Fruit fly (Drosophila melanogaster) whole organism, embryonic: Measurements from ENCODE around the gene CG15728.

Source experiments
- Abd-B ChIP-seq: fragments of 200-800 bp; sonication (Bioruptor generic); optimal IDR thresholded peaks from 2 replicates; lab custom pipeline; 2018; ENCODE audit warnings: missing biosample characterization, mild to moderate bottlenecking, missing genetic modification characterization, moderate library complexity
- Bgb ChIP-seq: fragments of 200-800 bp; sonication (Bioruptor generic); IDR thresholded peaks from 2 replicates; pipeline ENCODE4 v1.3.6; 2022; ENCODE audit warnings: missing biosample characterization, missing genetic modification characterization; ENCODE audit not compliant: partially characterized antibody
- Blimp-1 ChIP-seq: fragments of 200-800 bp; sonication (Bioruptor generic); optimal IDR thresholded peaks from 3 replicates; lab custom pipeline; 2018; ENCODE audit warnings: missing biosample characterization, missing genetic modification characterization, mild to moderate bottlenecking, moderate library complexity, missing genetic modification reagents
- C15 ChIP-seq: fragments of 200-800 bp; sonication (Bioruptor generic); IDR thresholded peaks from 3 replicates; pipeline ENCODE4 v1.3.6; 2022; ENCODE audit warnings: missing biosample characterization, missing genetic modification characterization
- CG10267 ChIP-seq: fragments of 200-800 bp; sonication (Bioruptor generic); optimal IDR thresholded peaks from 2 replicates; lab custom pipeline; 2018; ENCODE audit warnings: missing biosample characterization, mild to moderate bottlenecking, missing genetic modification characterization, moderate library complexity
- CG13424 ChIP-seq: fragments of 200-800 bp; sonication (Bioruptor generic); optimal IDR thresholded peaks from 2 replicates; lab custom pipeline; 2019; ENCODE audit warnings: missing biosample characterization, mild to moderate bottlenecking, missing genetic modification characterization, moderate library complexity
- CG13624 ChIP-seq: fragments of 200-800 bp; sonication (Bioruptor generic); optimal IDR thresholded peaks from 2 replicates; lab custom pipeline; 2016; ENCODE audit warnings: missing biosample characterization, missing genetic modification characterization
- CG14050 ChIP-seq: fragments of 200-800 bp; sonication (Bioruptor generic); IDR thresholded peaks from 3 replicates; pipeline ENCODE4 v1.3.6; 2022; ENCODE audit warnings: missing biosample characterization, missing genetic modification characterization
- CG14710 ChIP-seq: fragments of 200-800 bp; sonication (Bioruptor generic); optimal IDR thresholded peaks from 3 replicates; lab custom pipeline; 2019; ENCODE audit warnings: missing biosample characterization, mild to moderate bottlenecking, missing genetic modification characterization, moderate library complexity
- CG14965 ChIP-seq: fragments of 200-800 bp; sonication (Bioruptor generic); optimal IDR thresholded peaks from 2 replicates; lab custom pipeline; 2016; ENCODE audit warnings: missing biosample characterization, missing genetic modification characterization, borderline replicate concordance
- CG15696 ChIP-seq: fragments of 200-800 bp; sonication (Bioruptor generic); optimal IDR thresholded peaks from 2 replicates; lab custom pipeline; 2019; ENCODE audit warnings: missing biosample characterization, mild to moderate bottlenecking, missing genetic modification characterization, moderate library complexity
- CG16779 ChIP-seq: fragments of 200-800 bp; sonication (Bioruptor generic); IDR thresholded peaks from 2 replicates; pipeline ENCODE4 v1.3.6; 2022; ENCODE audit warnings: missing biosample characterization, missing genetic modification characterization
- CG17328 ChIP-seq: fragments of 200-800 bp; sonication (Bioruptor generic); IDR thresholded peaks from 2 replicates; pipeline ENCODE4 v1.3.6; 2022; ENCODE audit warnings: missing biosample characterization, missing genetic modification characterization
- CG18476 ChIP-seq: fragments of 200-800 bp; sonication (Bioruptor generic); optimal IDR thresholded peaks from 2 replicates; lab custom pipeline; 2016; ENCODE audit warnings: missing biosample characterization, mild to moderate bottlenecking, missing genetic modification characterization
- CG2129 ChIP-seq: fragments of 200-800 bp; sonication (Bioruptor generic); IDR thresholded peaks from 2 replicates; pipeline ENCODE4 v1.3.6; 2022; ENCODE audit warnings: missing biosample characterization, missing genetic modification characterization; ENCODE audit not compliant: partially characterized antibody
- CG2712 ChIP-seq: fragments of 200-800 bp; optimal IDR thresholded peaks from 3 replicates; lab custom pipeline; 2019; ENCODE audit warnings: missing biosample characterization, mild to moderate bottlenecking, missing genetic modification characterization, moderate library complexity
- CG33557 ChIP-seq: fragments of 200-800 bp; sonication (Bioruptor generic); optimal IDR thresholded peaks from 2 replicates; lab custom pipeline; 2019; ENCODE audit warnings: missing biosample characterization, mild to moderate bottlenecking, missing genetic modification characterization, moderate library complexity
- CG6689 ChIP-seq: fragments of 200-800 bp; sonication (Bioruptor generic); IDR thresholded peaks from 2 replicates; pipeline ENCODE4 v1.3.6; 2022; ENCODE audit warnings: missing biosample characterization, missing genetic modification characterization
- CG7839 ChIP-seq: fragments of 200-800 bp; sonication (Bioruptor generic); optimal IDR thresholded peaks from 3 replicates; lab custom pipeline; 2018; ENCODE audit warnings: missing biosample characterization, mild to moderate bottlenecking, missing genetic modification characterization, moderate library complexity
- CG7963 ChIP-seq: fragments of 200-800 bp; sonication (Bioruptor generic); IDR thresholded peaks from 3 replicates; pipeline ENCODE4 v1.3.6; 2022; ENCODE audit warnings: missing biosample characterization, missing genetic modification characterization; ENCODE audit not compliant: partially characterized antibody
- CG8924 ChIP-seq: fragments of 200-800 bp; optimal IDR thresholded peaks from 3 replicates; lab custom pipeline; 2019; ENCODE audit warnings: missing biosample characterization, mild to moderate bottlenecking, missing genetic modification characterization, moderate library complexity
- CrebB ChIP-seq: fragments of 200-800 bp; sonication (Bioruptor generic); optimal IDR thresholded peaks from 3 replicates; lab custom pipeline; 2018; ENCODE audit warnings: missing biosample characterization, mild to moderate bottlenecking, missing genetic modification characterization
- ERR ChIP-seq: fragments of 200-800 bp; sonication (Bioruptor generic); optimal IDR thresholded peaks from 2 replicates; lab custom pipeline; 2016; ENCODE audit warnings: missing biosample characterization, missing genetic modification characterization
- Hmr ChIP-seq: fragments of 200-800 bp; sonication (Bioruptor generic); optimal IDR thresholded peaks from 3 replicates; lab custom pipeline; 2017; ENCODE audit warnings: mild to moderate bottlenecking, missing biosample characterization, missing genetic modification reagents, missing genetic modification characterization
- Hr3 ChIP-seq: fragments of 200-800 bp; sonication (Bioruptor generic); optimal IDR thresholded peaks from 3 replicates; lab custom pipeline; 2016; ENCODE audit warnings: missing biosample characterization, missing genetic modification characterization
- Hr39 ChIP-seq: fragments of >200 bp; optimal IDR thresholded peaks from 2 replicates; lab custom pipeline; 2017
- Med ChIP-seq: fragments of 200-800 bp; sonication (Bioruptor generic); peaks from one replicate; lab custom pipeline; 2016; ENCODE audit warnings: missing biosample characterization, missing genetic modification characterization, mild to moderate bottlenecking, inconsistent platforms, moderate library complexity
- PHDP ChIP-seq: fragments of 200-800 bp; sonication (Bioruptor generic); optimal IDR thresholded peaks from 3 replicates; lab custom pipeline; 2018; ENCODE audit warnings: missing biosample characterization, mild to moderate bottlenecking, missing genetic modification characterization, moderate library complexity
- Ssrp ChIP-seq: fragments of 200-800 bp; sonication (Bioruptor generic); optimal IDR thresholded peaks from 2 replicates; lab custom pipeline; 2018; ENCODE audit warnings: missing biosample characterization, mild to moderate bottlenecking, missing genetic modification characterization, moderate library complexity
- Stat92E ChIP-seq, 3 experiments: fragments of >200 bp in 2 of 3; fragments of 200-800 bp in 1 of 3; sonication (Bioruptor generic) in 1 of 3; optimal IDR thresholded peaks; 2 replicates each; lab custom pipeline; 2017 to 2019; ENCODE audit warnings: missing biosample characterization in 3 of 3, missing genetic modification characterization in 3 of 3, mild to moderate bottlenecking in 1 of 3, moderate library complexity in 1 of 3
- TFAM ChIP-seq: fragments of 200-800 bp; sonication (Bioruptor generic); optimal IDR thresholded peaks from 2 replicates; lab custom pipeline; 2017; ENCODE audit warnings: missing biosample characterization, missing genetic modification characterization, inconsistent platforms
- ap ChIP-seq: fragments of 200-800 bp; sonication (Bioruptor generic); IDR thresholded peaks from 2 replicates; pipeline ENCODE4 v1.3.6; 2022; ENCODE audit warnings: missing biosample characterization, missing genetic modification characterization
- bab2 ChIP-seq: fragments of 200-800 bp; sonication (Bioruptor generic); optimal IDR thresholded peaks from 2 replicates; lab custom pipeline; 2016; ENCODE audit warnings: missing biosample characterization, missing genetic modification characterization
- dmrt11E ChIP-seq: fragments of 200-800 bp; sonication (Bioruptor generic); optimal IDR thresholded peaks from 3 replicates; lab custom pipeline; 2018; ENCODE audit warnings: missing biosample characterization, mild to moderate bottlenecking, missing genetic modification characterization, moderate library complexity
- dmrt99B ChIP-seq: fragments of 200-800 bp; sonication (Bioruptor generic); optimal IDR thresholded peaks from 2 replicates; lab custom pipeline; 2018; ENCODE audit warnings: missing biosample characterization, mild to moderate bottlenecking, missing genetic modification characterization, moderate library complexity
- eve ChIP-seq, 2 experiments: fragments of >200 bp; optimal IDR thresholded peaks; 2 replicates each; lab custom pipeline; 2017; ENCODE audit warnings: missing biosample characterization in 2 of 2, missing genetic modification characterization in 2 of 2
- kay ChIP-seq: fragments of 200-800 bp; sonication (Bioruptor generic); optimal IDR thresholded peaks from 2 replicates; lab custom pipeline; 2016; ENCODE audit warnings: missing biosample characterization, missing genetic modification characterization
- lola ChIP-seq, 3 experiments: fragments of >200 bp in 2 of 3; fragments of 200-800 bp in 1 of 3; sonication (Bioruptor generic) in 1 of 3; optimal IDR thresholded peaks; 2 replicates each; lab custom pipeline; 2017 to 2019; ENCODE audit warnings: missing biosample characterization in 3 of 3, missing genetic modification characterization in 3 of 3, mild to moderate bottlenecking in 1 of 3, moderate library complexity in 1 of 3
- prd ChIP-seq, 3 experiments: fragments of >200 bp in 2 of 3; fragments of 200-800 bp in 1 of 3; sonication (Bioruptor generic) in 1 of 3; optimal IDR thresholded peaks in 2 of 3; IDR thresholded peaks in 1 of 3; 2 replicates in 2 of 3; 3 replicates in 1 of 3; pipeline versions ENCODE4 v1.3.6 to Lab custom; 2017 to 2022; ENCODE audit warnings: missing biosample characterization in 1 of 3, missing genetic modification characterization in 1 of 3
- pum ChIP-seq: fragments of 200-800 bp; sonication (Bioruptor generic); optimal IDR thresholded peaks from 2 replicates; lab custom pipeline; 2016; ENCODE audit warnings: missing biosample characterization, missing genetic modification characterization
- pzg ChIP-seq: fragments of 200-800 bp; sonication (Bioruptor generic); optimal IDR thresholded peaks from 3 replicates; lab custom pipeline; 2018; ENCODE audit warnings: missing biosample characterization, mild to moderate bottlenecking, missing genetic modification characterization, moderate library complexity
- row ChIP-seq: fragments of 200-800 bp; sonication (Bioruptor generic); IDR thresholded peaks from 3 replicates; pipeline ENCODE4 v1.3.6; 2022; ENCODE audit warnings: missing biosample characterization, missing genetic modification characterization
- sens ChIP-seq: fragments of 200-800 bp; sonication (Bioruptor generic); peaks from one replicate; lab custom pipeline; 2016; ENCODE audit warnings: missing biosample characterization, missing genetic modification characterization
- seq ChIP-seq: fragments of 200-800 bp; sonication (Bioruptor generic); IDR thresholded peaks from 2 replicates; pipeline ENCODE4 v1.3.6; 2022; ENCODE audit warnings: missing biosample characterization, missing genetic modification characterization
- sima ChIP-seq: fragments of 200-800 bp; sonication (Bioruptor generic); optimal IDR thresholded peaks from 2 replicates; lab custom pipeline; 2016; ENCODE audit warnings: missing biosample characterization, missing genetic modification characterization
- sisA ChIP-seq: fragments of 200-800 bp; sonication (Bioruptor generic); IDR thresholded peaks from 2 replicates; pipeline ENCODE4 v1.3.6; 2022; ENCODE audit warnings: missing biosample characterization, missing genetic modification characterization
- vnd ChIP-seq: fragments of 200-800 bp; sonication (Bioruptor generic); IDR thresholded peaks from 3 replicates; pipeline ENCODE4 v1.3.6; 2022; ENCODE audit warnings: missing biosample characterization, missing genetic modification characterization; ENCODE audit not compliant: partially characterized antibody
- zfh1 ChIP-seq: fragments of 200-800 bp; sonication (Bioruptor generic); IDR thresholded peaks from 3 replicates; pipeline ENCODE4 v1.3.6; 2022; ENCODE audit warnings: missing biosample characterization, missing genetic modification characterization

CG15728 gene

dm6 chrX:12662679-12663463 lies 38.8 kb downstream of the CG15728 start (continued):
- no peak for TF ChIP-seq vnd
- no peak for TF ChIP-seq CG14050 (GFP tag; lab: Robert Waterston, UW)
- peak in 1 of 3 experiments; percentile 13 for TF ChIP-seq lola (GFP tag; optimal IDR thresholded peaks at IDR 0.05; lab: Kevin White, UChicago)
- TF ChIP-seq Stat92E (GFP tag; optimal IDR thresholded peaks at IDR 0.05; lab: Kevin White, UChicago) = no peak
- TF ChIP-seq Blimp-1 (GFP tag; lab: Kevin White, UChicago) = peak; percentile 26
- TF ChIP-seq Bgb = no peak
- TF ChIP-seq sens (GFP tag; lab: Kevin White, UChicago) = peak; percentile 44
- TF ChIP-seq pzg (GFP tag; lab: Kevin White, UChicago) = no peak
- no peak for TF ChIP-seq CG18476 (GFP tag; lab: Kevin White, UChicago)
- TF ChIP-seq kay (GFP tag; lab: Kevin White, UChicago) = no peak
- no peak for TF ChIP-seq CG7963 (GFP tag; lab: Robert Waterston, UW)
- no peak for TF ChIP-seq ap
- TF ChIP-seq C15 (GFP tag; lab: Robert Waterston, UW) = no peak
- peak; percentile 18 for TF ChIP-seq CG10267
- TF ChIP-seq Ssrp (tag; lab: Kevin White, UChicago) = peak; percentile 25
- TF ChIP-seq sisA (GFP tag; lab: Robert Waterston, UW) = 0 out of 2 replicates have a peak, but pooled peaks have one; percentile 16
- TF ChIP-seq CG13624 (GFP tag; lab: Kevin White, UChicago) = no peak
- TF ChIP-seq CG13424 (tag; lab: Kevin White, UChicago) = peak; percentile 7
- TF ChIP-seq CG17328 (GFP tag; lab: Robert Waterston, UW) = 0 out of 2 replicates have a peak, but pooled peaks have one; percentile 11
- TF ChIP-seq zfh1 (GFP tag; lab: Robert Waterston, UW) = no peak
- no peak for TF ChIP-seq ERR
- TF ChIP-seq CG33557 (GFP tag; lab: Kevin White, UChicago) = peak; percentile 15
- peak; percentile 22 for TF ChIP-seq CG14710 (tag; lab: Kevin White, UChicago)
- TF ChIP-seq PHDP (tag; lab: Kevin White, UChicago) = peak; percentile 26
- TF ChIP-seq eve (GFP tag; optimal IDR thresholded peaks at IDR 0.05; lab: Kevin White, UChicago) = peak in 1 of 2 experiments; percentile 17
- TF ChIP-seq dmrt99B (tag; lab: Kevin White, UChicago) = peak; percentile 30
- no peak for TF ChIP-seq CrebB
- TF ChIP-seq pum (GFP tag; lab: Kevin White, UChicago) = no peak
- TF ChIP-seq TFAM (GFP tag; lab: Kevin White, UChicago) = no peak
- TF ChIP-seq CG2712 (tag; lab: Kevin White, UChicago) = peak; percentile 30
- no peak for TF ChIP-seq CG8924 (tag; lab: Kevin White, UChicago)
- no peak for TF ChIP-seq CG14965 (GFP tag; lab: Kevin White, UChicago)
- no peak for TF ChIP-seq Hr39 (lab: Kevin White, UChicago)
- TF ChIP-seq CG15696 (tag; lab: Kevin White, UChicago) = peak; percentile 45
- TF ChIP-seq bab2 (GFP tag; lab: Kevin White, UChicago) = no peak
- no peak for TF ChIP-seq Med (GFP tag; lab: Kevin White, UChicago)
- TF ChIP-seq row (GFP tag; lab: Robert Waterston, UW) = peak; percentile 58
- no peak for TF ChIP-seq seq (GFP tag; lab: Robert Waterston, UW)
- TF ChIP-seq sima (GFP tag; lab: Kevin White, UChicago) = no peak
- TF ChIP-seq Abd-B (GFP tag; lab: Kevin White, UChicago) = no peak
- peak; percentile 36 for TF ChIP-seq CG7839 (tag; lab: Kevin White, UChicago)
- TF ChIP-seq Hr3 = no peak
- no peak for TF ChIP-seq Hmr (GFP tag; lab: Kevin White, UChicago)
- TF ChIP-seq CG2129 (GFP tag; lab: Robert Waterston, UW) = no peak
- TF ChIP-seq prd (optimal IDR thresholded peaks at IDR 0.05; lab: Kevin White, UChicago) = no peak
- peak; percentile 26; the same call in 1 of the 3 replicates for TF ChIP-seq prd (GFP tag; IDR thresholded peaks at IDR 0.05; lab: Robert Waterston, UW)
- TF ChIP-seq dmrt11E (tag; lab: Kevin White, UChicago) = peak; percentile 50
- 0 out of 2 replicates have a peak, but pooled peaks have one; percentile 38 for TF ChIP-seq CG6689
- TF ChIP-seq CG16779 (GFP tag; lab: Robert Waterston, UW) = no peak
